Worm (Caenorhabditis elegans): ENCODE results near the gene R07B7.10.

R07B7.10 gene

DNA sequence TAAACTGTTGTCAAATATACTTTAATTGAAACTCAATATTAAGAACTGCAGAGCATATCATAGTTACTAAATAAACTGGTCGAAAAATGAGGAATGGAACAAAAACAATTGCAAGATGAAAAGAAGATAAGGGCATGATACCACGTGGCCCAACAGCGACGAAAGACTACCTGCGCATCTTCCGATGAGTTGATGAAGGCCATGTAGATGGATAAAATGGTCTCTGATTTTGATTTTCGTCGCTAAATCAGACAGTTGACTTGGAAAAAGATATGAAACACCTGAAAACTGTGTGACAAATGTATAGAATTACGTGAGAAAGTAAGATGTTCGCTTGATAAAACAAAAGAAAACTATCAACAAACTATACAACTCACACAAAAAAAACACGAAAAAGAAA lies 11.5 kb upstream of the R07B7.10 start (continued):
- TF ChIP-seq irx-1 (tag; optimal IDR thresholded peaks at IDR 0.05) = no peak
- no peak for TF ChIP-seq zip-4 (GFP tag; optimal IDR thresholded peaks at IDR 0.05)
- TF ChIP-seq fkh-8 (tag; optimal IDR thresholded peaks at IDR 0.05) = no peak
- no peak for TF ChIP-seq rnt-1 (tag; optimal IDR thresholded peaks at IDR 0.05)
- no peak for TF ChIP-seq Y116A8C.19 (tag; optimal IDR thresholded peaks at IDR 0.05; ENCODE audit: borderline replicate concordance)
- TF ChIP-seq unc-30 (tag; optimal IDR thresholded peaks at IDR 0.05) = no peak
- peak in 4 of 6 experiments; percentile 41 to 93 (median 89) for TF ChIP-seq elt-3 (tag; optimal IDR thresholded peaks at IDR 0.05)
- no peak for TF ChIP-seq aly-2 (tag; optimal IDR thresholded peaks at IDR 0.05)
- no peak for TF ChIP-seq sox-4 (tag; optimal IDR thresholded peaks at IDR 0.05)
- TF ChIP-seq efl-1 (optimal IDR thresholded peaks at IDR 0.05) = no peak
- TF ChIP-seq efl-1 (GFP tag; optimal IDR thresholded peaks at IDR 0.05 in 1 of 2) = no peak
- no peak for TF ChIP-seq nhr-237 (tag; optimal IDR thresholded peaks at IDR 0.05)
- peak; percentile 81 for TF ChIP-seq lin-14 (GFP tag; optimal IDR thresholded peaks at IDR 0.05)
- TF ChIP-seq mdl-1 (tag; optimal IDR thresholded peaks at IDR 0.05) = peak in 1 of 2 experiments; percentile 79
- no peak for TF ChIP-seq lin-15B (tag; optimal IDR thresholded peaks at IDR 0.05)
- TF ChIP-seq C34B4.2 (tag; optimal IDR thresholded peaks at IDR 0.05) = no peak
- TF ChIP-seq pax-3 (tag; optimal IDR thresholded peaks at IDR 0.05) = no peak
- TF ChIP-seq ztf-11 (tag; optimal IDR thresholded peaks at IDR 0.05) = no peak
- peak; percentile 46 for TF ChIP-seq mep-1 (tag; optimal IDR thresholded peaks at IDR 0.05)
- no peak for TF ChIP-seq grh-1 (GFP tag; IDR thresholded peaks at IDR 0.05)
- no peak for TF ChIP-seq ztf-4 (tag; optimal IDR thresholded peaks at IDR 0.05)
- TF ChIP-seq ceh-63 (GFP tag; optimal IDR thresholded peaks at IDR 0.05) = no peak
- TF ChIP-seq hlh-17 (GFP tag; optimal IDR thresholded peaks at IDR 0.05; ENCODE audit: borderline replicate concordance) = no peak
- TF ChIP-seq aha-1 (tag; optimal IDR thresholded peaks at IDR 0.05) = no peak
- no peak for TF ChIP-seq zag-1 (tag; optimal IDR thresholded peaks at IDR 0.05)
- no peak for TF ChIP-seq nhr-28 (tag; optimal IDR thresholded peaks at IDR 0.05)
- TF ChIP-seq nhr-84 (tag; optimal IDR thresholded peaks at IDR 0.05) = no peak
- no peak for TF ChIP-seq pqm-1 (tag; optimal IDR thresholded peaks at IDR 0.05)
- TF ChIP-seq nhr-12 (tag; optimal IDR thresholded peaks at IDR 0.05) = no peak
- no peak for TF ChIP-seq lin-39 (tag; optimal IDR thresholded peaks at IDR 0.05)
- peak; percentile 16 for TF ChIP-seq C16A3.4 (tag; optimal IDR thresholded peaks at IDR 0.05)
- no peak for TF ChIP-seq ceh-8 (GFP tag; optimal IDR thresholded peaks at IDR 0.05)
- no peak for TF ChIP-seq isw-1 (GFP tag; IDR thresholded peaks at IDR 0.05)
- TF ChIP-seq C04F5.9 (tag; optimal IDR thresholded peaks at IDR 0.05) = no peak
- TF ChIP-seq fkh-10 (GFP tag; optimal IDR thresholded peaks at IDR 0.05) = no peak
- TF ChIP-seq ama-1 (optimal IDR thresholded peaks at IDR 0.05) = no peak
- no peak for TF ChIP-seq nhr-76 (tag; optimal IDR thresholded peaks at IDR 0.05)

ce11 chrV:12074886-12075285 lies 8.1 kb upstream of the R07B7.10 start, which contains the start of gene R07B7.6:
Gene R07B7.6, minus strand, starts transcription at chrV:12074986.
- TF ChIP-seq nhr-28 (tag; optimal IDR thresholded peaks at IDR 0.05) (no peak), hlh-4 (tag; optimal IDR thresholded peaks at IDR 0.05) (no peak), ama-1 (optimal IDR thresholded peaks at IDR 0.05) (no peak), jun-1 (tag; optimal IDR thresholded peaks at IDR 0.05) (no peak)

DNA sequence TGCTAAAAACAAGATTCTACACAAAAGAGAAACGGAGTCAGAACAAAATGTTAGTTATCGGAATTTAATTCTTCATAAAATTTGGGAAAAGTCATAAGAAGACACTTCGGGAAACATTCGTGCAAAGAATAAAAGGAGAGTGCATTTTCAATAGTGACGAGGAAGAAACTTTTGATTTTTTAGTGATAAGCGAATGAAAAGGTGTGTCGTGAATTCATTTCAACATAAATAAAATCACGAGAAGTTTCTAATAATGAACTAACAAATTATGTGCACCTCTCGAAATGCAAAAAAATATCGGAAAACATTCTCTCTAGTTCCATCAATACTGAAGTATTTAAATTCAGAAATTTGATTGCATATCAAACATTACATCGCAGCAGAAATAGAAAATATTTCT lies 7.0 kb upstream of the R07B7.10 start:
- no peak for TF ChIP-seq lin-35 (GFP tag; optimal IDR thresholded peaks at IDR 0.05)
- no peak for TF ChIP-seq efl-1 (optimal IDR thresholded peaks at IDR 0.05)
- peak in 1 of 2 experiments; percentile 45 for TF ChIP-seq efl-1 (GFP tag; optimal IDR thresholded peaks at IDR 0.05 in 1 of 2)
- peak; percentile 29 for TF ChIP-seq elt-2 (tag; optimal IDR thresholded peaks at IDR 0.05)
- TF ChIP-seq hlh-4 (tag; optimal IDR thresholded peaks at IDR 0.05) = no peak
- no peak for TF ChIP-seq isw-1 (GFP tag; IDR thresholded peaks at IDR 0.05)
- no peak for TF ChIP-seq egl-27 (tag; optimal IDR thresholded peaks at IDR 0.05)
- no peak for TF ChIP-seq egl-13 (tag; optimal IDR thresholded peaks at IDR 0.05)
- no peak for TF ChIP-seq lin-39 (tag; optimal IDR thresholded peaks at IDR 0.05)
- no peak for TF ChIP-seq nhr-85 (tag)
- TF ChIP-seq nhr-237 (tag; optimal IDR thresholded peaks at IDR 0.05) = no peak
- TF ChIP-seq lsy-2 (tag; optimal IDR thresholded peaks at IDR 0.05) = no peak
- TF ChIP-seq efl-3 (GFP tag; optimal IDR thresholded peaks at IDR 0.05) = no peak
- no peak for TF ChIP-seq unc-62 (GFP tag; optimal IDR thresholded peaks at IDR 0.05)
